Fruit fly (Drosophila melanogaster) whole organism, embryonic: ENCODE measurements around the gene Acp26Aa.

Source experiments
- Aef1 ChIP-seq: fragments of 200-800 bp; sonication (Bioruptor generic); IDR thresholded peaks from 3 replicates; pipeline ENCODE4 v1.3.6; 2022; ENCODE audit warnings: missing biosample characterization, missing genetic modification characterization
- B-H1 ChIP-seq: fragments of 200-800 bp; sonication (Bioruptor generic); IDR thresholded peaks from 3 replicates; pipeline ENCODE4 v1.3.6; 2022; ENCODE audit warnings: missing biosample characterization, missing genetic modification characterization
- CG10321 ChIP-seq: fragments of 200-800 bp; sonication (Bioruptor generic); IDR thresholded peaks from 2 replicates; pipeline ENCODE4 v1.3.6; 2022; ENCODE audit warnings: missing biosample characterization, missing genetic modification characterization
- CG11695 ChIP-seq: fragments of 200-800 bp; sonication (Bioruptor generic); IDR thresholded peaks from 3 replicates; pipeline ENCODE4 v1.3.6; 2022; ENCODE audit warnings: missing biosample characterization, missing genetic modification characterization
- CG12104 ChIP-seq: fragments of 200-800 bp; sonication (Bioruptor generic); optimal IDR thresholded peaks from 3 replicates; lab custom pipeline; 2016; ENCODE audit warnings: missing biosample characterization, missing genetic modification characterization
- CG1233 ChIP-seq: fragments of 200-800 bp; sonication (Bioruptor generic); optimal IDR thresholded peaks from 4 replicates; lab custom pipeline; 2018; ENCODE audit warnings: missing biosample characterization, mild to moderate bottlenecking, missing genetic modification characterization
- CG12744 ChIP-seq: fragments of 200-800 bp; sonication (Bioruptor generic); optimal IDR thresholded peaks from 2 replicates; lab custom pipeline; 2016; ENCODE audit warnings: missing biosample characterization, missing genetic modification characterization
- CG13775 ChIP-seq: fragments of 200-800 bp; sonication (Bioruptor generic); optimal IDR thresholded peaks from 3 replicates; lab custom pipeline; 2017; ENCODE audit warnings: missing biosample characterization, mild to moderate bottlenecking, missing genetic modification characterization
- CG15696 ChIP-seq: fragments of 200-800 bp; sonication (Bioruptor generic); optimal IDR thresholded peaks from 2 replicates; lab custom pipeline; 2019; ENCODE audit warnings: missing biosample characterization, mild to moderate bottlenecking, missing genetic modification characterization, moderate library complexity
- CG16813 ChIP-seq: fragments of 200-800 bp; sonication (Bioruptor generic); IDR thresholded peaks from 3 replicates; pipeline ENCODE4 v1.3.6; 2022; ENCODE audit warnings: missing biosample characterization, missing genetic modification characterization; ENCODE audit not compliant: partially characterized antibody
- CG17802 ChIP-seq: fragments of 200-800 bp; sonication (Bioruptor generic); optimal IDR thresholded peaks from 2 replicates; lab custom pipeline; 2018; ENCODE audit warnings: missing biosample characterization, mild to moderate bottlenecking, missing genetic modification characterization, moderate library complexity
- CG2199 ChIP-seq: fragments of 200-800 bp; sonication (Bioruptor generic); IDR thresholded peaks from 3 replicates; pipeline ENCODE4 v1.3.6; 2022; ENCODE audit warnings: missing biosample characterization, missing genetic modification characterization
- CG2202 ChIP-seq: fragments of 200-800 bp; sonication (Bioruptor generic); optimal IDR thresholded peaks from 2 replicates; lab custom pipeline; 2018; ENCODE audit warnings: missing biosample characterization, mild to moderate bottlenecking, missing genetic modification characterization
- CG32767 ChIP-seq: fragments of 200-800 bp; sonication (Bioruptor generic); IDR thresholded peaks from 2 replicates; pipeline ENCODE4 v1.3.6; 2022; ENCODE audit warnings: missing biosample characterization, missing genetic modification characterization
- CG3726 ChIP-seq: fragments of 200-800 bp; sonication (Bioruptor generic); IDR thresholded peaks from 3 replicates; pipeline ENCODE4, ENCODE4 v1.3.6; 2022; ENCODE audit warnings: missing biosample characterization, missing genetic modification characterization
- CG4404 ChIP-seq: fragments of 200-800 bp; sonication (Bioruptor generic); IDR thresholded peaks from 2 replicates; pipeline ENCODE4 v1.3.6; 2022; ENCODE audit warnings: missing biosample characterization, missing genetic modification characterization
- CG4424 ChIP-seq: fragments of 200-800 bp; sonication (Bioruptor generic); optimal IDR thresholded peaks from 3 replicates; lab custom pipeline; 2016; ENCODE audit warnings: missing biosample characterization, missing genetic modification characterization
- CG4730 ChIP-seq: fragments of 200-800 bp; sonication (Bioruptor generic); IDR thresholded peaks from 2 replicates; pipeline ENCODE4 v1.3.6; 2022; ENCODE audit warnings: missing biosample characterization, missing genetic modification characterization
- CG4820 ChIP-seq: fragments of 200-800 bp; sonication (Bioruptor generic); optimal IDR thresholded peaks from 3 replicates; lab custom pipeline; 2016; ENCODE audit warnings: missing biosample characterization, missing genetic modification characterization
- CG5180 ChIP-seq: fragments of 200-800 bp; sonication (Bioruptor generic); optimal IDR thresholded peaks from 3 replicates; lab custom pipeline; 2017; ENCODE audit warnings: missing biosample characterization, missing genetic modification characterization, mild to moderate bottlenecking, moderate library complexity, missing genetic modification reagents
- CG8944 ChIP-seq: fragments of 200-800 bp; sonication (Bioruptor generic); optimal IDR thresholded peaks from 3 replicates; lab custom pipeline; 2016; ENCODE audit warnings: missing biosample characterization, missing genetic modification characterization
- CG9932 ChIP-seq: fragments of 200-800 bp; sonication (Bioruptor generic); IDR thresholded peaks from 2 replicates; pipeline ENCODE4 v1.3.6; 2022; ENCODE audit warnings: missing biosample characterization, missing genetic modification characterization
- CTCF ChIP-seq: fragments of 200-800 bp; sonication (Bioruptor generic); optimal IDR thresholded peaks from 2 replicates; lab custom pipeline; 2017; ENCODE audit warnings: missing biosample characterization, mild to moderate bottlenecking, missing genetic modification characterization, moderate library complexity
- CoRest ChIP-seq: fragments of 200-800 bp; sonication (Bioruptor generic); optimal IDR thresholded peaks from 3 replicates; lab custom pipeline; 2018; ENCODE audit warnings: missing biosample characterization, mild to moderate bottlenecking, missing genetic modification characterization, moderate library complexity
- Dip3 ChIP-seq: fragments of 200-800 bp; sonication (Bioruptor generic); optimal IDR thresholded peaks from 3 replicates; lab custom pipeline; 2016; ENCODE audit warnings: missing biosample characterization, missing genetic modification characterization
- HHEX ChIP-seq: fragments of 200-800 bp; sonication (Bioruptor generic); optimal IDR thresholded peaks from 3 replicates; lab custom pipeline; 2017; ENCODE audit warnings: missing biosample characterization, mild to moderate bottlenecking, missing genetic modification characterization, missing genetic modification reagents
- HLHmδ ChIP-seq: fragments of 200-800 bp; sonication (Bioruptor generic); optimal IDR thresholded peaks from 2 replicates; lab custom pipeline; 2018; ENCODE audit warnings: missing biosample characterization, mild to moderate bottlenecking, missing genetic modification characterization, moderate library complexity
- Hey ChIP-seq: fragments of 200-800 bp; sonication (Bioruptor generic); optimal IDR thresholded peaks from 3 replicates; lab custom pipeline; 2018; ENCODE audit warnings: missing biosample characterization, mild to moderate bottlenecking, missing genetic modification characterization
- Mes4 ChIP-seq: fragments of 200-800 bp; sonication (Bioruptor generic); optimal IDR thresholded peaks from 2 replicates; lab custom pipeline; 2016; ENCODE audit warnings: missing biosample characterization, missing genetic modification characterization
- Mrtf ChIP-seq: fragments of 200-800 bp; sonication (Bioruptor generic); IDR thresholded peaks from 3 replicates; pipeline ENCODE4 v1.3.6; 2022; ENCODE audit warnings: missing biosample characterization, missing genetic modification characterization
- NC2β ChIP-seq: fragments of 200-800 bp; sonication (Bioruptor generic); optimal IDR thresholded peaks from 2 replicates; lab custom pipeline; 2016; ENCODE audit warnings: missing biosample characterization, missing genetic modification characterization
- Ssrp ChIP-seq: fragments of 200-800 bp; sonication (Bioruptor generic); optimal IDR thresholded peaks from 2 replicates; lab custom pipeline; 2018; ENCODE audit warnings: missing biosample characterization, mild to moderate bottlenecking, missing genetic modification characterization, moderate library complexity
- ash1 ChIP-seq: fragments of 200-800 bp; sonication (Bioruptor generic); optimal IDR thresholded peaks from 2 replicates; lab custom pipeline; 2018; ENCODE audit warnings: missing biosample characterization, mild to moderate bottlenecking, missing genetic modification characterization
- caup ChIP-seq: fragments of 200-800 bp; sonication (Bioruptor generic); optimal IDR thresholded peaks from 3 replicates; lab custom pipeline; 2017; ENCODE audit warnings: missing biosample characterization, mild to moderate bottlenecking, missing genetic modification characterization, moderate library complexity; ENCODE audit not compliant: severe bottlenecking
- exex ChIP-seq: fragments of 200-800 bp; sonication (Bioruptor generic); optimal IDR thresholded peaks from 4 replicates; lab custom pipeline; 2018; ENCODE audit warnings: missing biosample characterization, mild to moderate bottlenecking, missing genetic modification characterization, moderate library complexity
- gce ChIP-seq: fragments of 200-800 bp; sonication (Bioruptor generic); IDR thresholded peaks from 3 replicates; pipeline ENCODE4 v1.3.6; 2022; ENCODE audit warnings: missing biosample characterization, missing genetic modification characterization
- gcm2 ChIP-seq: fragments of 200-800 bp; sonication (Bioruptor generic); optimal IDR thresholded peaks from 2 replicates; lab custom pipeline; 2016; ENCODE audit warnings: missing biosample characterization, missing genetic modification characterization
- hth ChIP-seq: fragments of >200 bp; optimal IDR thresholded peaks from 2 replicates; lab custom pipeline; 2017; ENCODE audit warnings: inconsistent platforms
- jing ChIP-seq: fragments of 200-800 bp; sonication (Bioruptor generic); optimal IDR thresholded peaks from 2 replicates; lab custom pipeline; 2018; ENCODE audit warnings: missing biosample characterization, mild to moderate bottlenecking, missing genetic modification characterization
- jumu ChIP-seq: fragments of 200-800 bp; sonication (Bioruptor generic); optimal IDR thresholded peaks from 3 replicates; lab custom pipeline; 2016; ENCODE audit warnings: missing biosample characterization, missing genetic modification characterization
- klu ChIP-seq: fragments of 200-800 bp; sonication (Bioruptor generic); IDR thresholded peaks from 2 replicates; pipeline ENCODE4 v1.3.6; 2022; ENCODE audit warnings: missing biosample characterization, missing genetic modification characterization
- lola ChIP-seq, 3 experiments: fragments of >200 bp in 2 of 3; fragments of 200-800 bp in 1 of 3; sonication (Bioruptor generic) in 1 of 3; optimal IDR thresholded peaks; 2 replicates each; lab custom pipeline; 2017 to 2019; ENCODE audit warnings: missing biosample characterization in 3 of 3, missing genetic modification characterization in 3 of 3, mild to moderate bottlenecking in 1 of 3, moderate library complexity in 1 of 3
- nmo ChIP-seq: fragments of 200-800 bp; sonication (Bioruptor generic); optimal IDR thresholded peaks from 2 replicates; lab custom pipeline; 2018; ENCODE audit warnings: missing biosample characterization, mild to moderate bottlenecking, missing genetic modification characterization, moderate library complexity
- peb ChIP-seq: fragments of 200-800 bp; sonication (Bioruptor generic); IDR thresholded peaks from 2 replicates; pipeline ENCODE4 v1.3.6; 2022; ENCODE audit warnings: missing biosample characterization, missing genetic modification characterization
- repo ChIP-seq: fragments of 200-800 bp; sonication (Bioruptor generic); optimal IDR thresholded peaks from 2 replicates; lab custom pipeline; 2016; ENCODE audit warnings: missing biosample characterization, missing genetic modification characterization
- wek ChIP-seq: fragments of 200-800 bp; sonication (Bioruptor generic); optimal IDR thresholded peaks from 3 replicates; lab custom pipeline; 2018; ENCODE audit warnings: missing biosample characterization, mild to moderate bottlenecking, missing genetic modification characterization, moderate library complexity
- zen ChIP-seq: fragments of 200-800 bp; sonication (Bioruptor generic); optimal IDR thresholded peaks from 3 replicates; lab custom pipeline; 2018; ENCODE audit warnings: missing biosample characterization, mild to moderate bottlenecking, missing genetic modification characterization, moderate library complexity
- zf30C ChIP-seq: fragments of 200-800 bp; sonication (Bioruptor generic); optimal IDR thresholded peaks from 3 replicates; lab custom pipeline; 2018; ENCODE audit warnings: missing biosample characterization, mild to moderate bottlenecking, missing genetic modification characterization

The Acp26Aa gene

dm6 chr2L:5906893-5907850 is 13.5 kb upstream of the Acp26Aa start, which contains the start of gene bchs (continued):
- TF ChIP-seq lola (GFP tag; optimal IDR thresholded peaks at IDR 0.05; lab: Kevin White, UChicago) = peak in 1 of 3 experiments; percentile 74
- peak; percentile 96 for TF ChIP-seq HLHmδ (GFP tag; lab: Kevin White, UChicago)
- peak; percentile 66 for TF ChIP-seq CG10321 (GFP tag; lab: Robert Waterston, UW)
- peak; percentile 36; the same call in 1 of the 3 replicates for TF ChIP-seq CG3726 (GFP tag; lab: Robert Waterston, UW)
- TF ChIP-seq NC2β (GFP tag; lab: Kevin White, UChicago) = peak; percentile 83
- TF ChIP-seq nmo (GFP tag; lab: Kevin White, UChicago) = peak; percentile 35
- peak; percentile 75 for TF ChIP-seq CG9932
- TF ChIP-seq hth = no peak
- TF ChIP-seq klu (GFP tag; lab: Robert Waterston, UW) = no peak
- peak; percentile 79 for TF ChIP-seq exex (tag; lab: Kevin White, UChicago)
- peak; percentile 93 for TF ChIP-seq CG1233
- no peak for TF ChIP-seq CG4424 (GFP tag; lab: Kevin White, UChicago)
- TF ChIP-seq gcm2 (GFP tag; lab: Kevin White, UChicago) = peak; percentile 57
- peak; percentile 40 for TF ChIP-seq jing (GFP tag; lab: Kevin White, UChicago)
- peak; percentile 52 for TF ChIP-seq CG2199 (GFP tag; lab: Robert Waterston, UW)
- peak; percentile 85 for TF ChIP-seq CG11695 (GFP tag; lab: Robert Waterston, UW)
- peak; percentile 62 for TF ChIP-seq CG17802
- peak; percentile 61 for TF ChIP-seq CG13775 (GFP tag; lab: Kevin White, UChicago)
- peak; percentile 87 for TF ChIP-seq ash1 (GFP tag; lab: Kevin White, UChicago)
- TF ChIP-seq CG12744 (GFP tag; lab: Kevin White, UChicago) = peak; percentile 75
- TF ChIP-seq Dip3 (GFP tag; lab: Kevin White, UChicago) = peak; percentile 50
- TF ChIP-seq CG4820 (GFP tag; lab: Kevin White, UChicago) = peak; percentile 68
- peak; percentile 92 for TF ChIP-seq Hey (tag; lab: Kevin White, UChicago)
- TF ChIP-seq CG8944 = peak; percentile 70
- TF ChIP-seq Mes4 (GFP tag; lab: Kevin White, UChicago) = peak; percentile 88
- TF ChIP-seq HHEX = peak; percentile 95
- 0 out of 2 replicates have a peak, but pooled peaks have one; percentile 38 for TF ChIP-seq peb (GFP tag; lab: Robert Waterston, UW)
- TF ChIP-seq CTCF (GFP tag; lab: Kevin White, UChicago) = peak; percentile 60
- peak; percentile 66 for TF ChIP-seq CG4730
- peak; percentile 87 for TF ChIP-seq CG5180
- peak; percentile 21 for TF ChIP-seq zen (tag; lab: Kevin White, UChicago)
- peak; percentile 68; the same call in 2 of the 3 replicates for TF ChIP-seq B-H1
- peak; percentile 27; the same call in 1 of the 3 replicates for TF ChIP-seq CG16813 (GFP tag; lab: Robert Waterston, UW)
- peak; percentile 65 for TF ChIP-seq CoRest
- no peak for TF ChIP-seq CG4404 (GFP tag; lab: Robert Waterston, UW)
- TF ChIP-seq wek (GFP tag; lab: Kevin White, UChicago) = peak; percentile 96
- peak; percentile 69; the same call in 1 of the 2 replicates for TF ChIP-seq CG32767 (GFP tag; lab: Robert Waterston, UW)
- peak; percentile 41 for TF ChIP-seq zf30C
- peak; percentile 34; the same call in 1 of the 3 replicates for TF ChIP-seq Aef1 (GFP tag; lab: Robert Waterston, UW)
- TF ChIP-seq gce = peak; percentile 93
- TF ChIP-seq CG15696 = peak; percentile 85
- peak; percentile 51 for TF ChIP-seq jumu (GFP tag; lab: Kevin White, UChicago)
- peak; percentile 63; the same call in 1 of the 3 replicates for TF ChIP-seq Mrtf (GFP tag; lab: Robert Waterston, UW)
- peak; percentile 95 for TF ChIP-seq CG2202
- TF ChIP-seq repo (GFP tag; lab: Kevin White, UChicago) = peak; percentile 71
- peak; percentile 96 for TF ChIP-seq caup (GFP tag; lab: Kevin White, UChicago)
- no peak for TF ChIP-seq Ssrp (tag; lab: Kevin White, UChicago)
- TF ChIP-seq CG12104 (GFP tag; lab: Kevin White, UChicago) = peak; percentile 74
